Worm (Caenorhabditis elegans) whole organism, mixed stage, embryonic: ENCODE results near the gene F28A12.3.

Experiments
- blmp-1 ChIP-seq: fragments of 150-350 bp; optimal IDR thresholded peaks from 2 replicates; lab custom pipeline; 2014; ENCODE audit warnings: missing biosample characterization, missing genetic modification characterization
- ceh-43 ChIP-seq: fragments of 200-800 bp; sonication (Bioruptor generic); optimal IDR thresholded peaks from 2 replicates; lab custom pipeline; 2018; ENCODE audit warnings: mild to moderate bottlenecking, missing genetic modification characterization, moderate library complexity, missing compliant biosample characterization
- ceh-83 ChIP-seq: fragments of 200-800 bp; sonication (Bioruptor generic); optimal IDR thresholded peaks from 2 replicates; lab custom pipeline; 2018; ENCODE audit warnings: mild to moderate bottlenecking, missing genetic modification characterization, missing compliant biosample characterization
- ces-1 ChIP-seq: fragments of 150-350 bp; optimal IDR thresholded peaks from 2 replicates; lab custom pipeline; 2014; ENCODE audit warnings: missing biosample characterization, missing genetic modification reagents, missing genetic modification characterization
- elt-3 ChIP-seq: fragments of 150-350 bp; optimal IDR thresholded peaks from 2 replicates; lab custom pipeline; 2014; ENCODE audit warnings: missing biosample characterization, missing genetic modification characterization
- lin-13 ChIP-seq: fragments of 150-350 bp; optimal IDR thresholded peaks from 2 replicates; lab custom pipeline; 2014; ENCODE audit warnings: missing biosample characterization, missing genetic modification characterization
- lsy-2 ChIP-seq: fragments of 150-350 bp; optimal IDR thresholded peaks from 2 replicates; lab custom pipeline; 2014; ENCODE audit warnings: missing biosample characterization, missing genetic modification characterization
- mep-1 ChIP-seq: fragments of 150-350 bp; optimal IDR thresholded peaks from 2 replicates; lab custom pipeline; 2017; ENCODE audit warnings: missing biosample characterization, missing genetic modification reagents, missing genetic modification characterization, inconsistent platforms
- nhr-12 ChIP-seq: fragments of 150-350 bp; optimal IDR thresholded peaks from 2 replicates; lab custom pipeline; 2014; ENCODE audit warnings: missing biosample characterization, missing genetic modification characterization
- nhr-2 ChIP-seq: fragments of 150-350 bp; optimal IDR thresholded peaks from 2 replicates; lab custom pipeline; 2014; ENCODE audit warnings: missing biosample characterization, missing genetic modification characterization
- nhr-237 ChIP-seq: fragments of 150-350 bp; optimal IDR thresholded peaks from 2 replicates; lab custom pipeline; 2014; ENCODE audit warnings: missing biosample characterization, missing genetic modification characterization
- nhr-28 ChIP-seq: fragments of 150-350 bp; optimal IDR thresholded peaks from 2 replicates; lab custom pipeline; 2014; ENCODE audit warnings: missing biosample characterization, missing genetic modification characterization
- tbx-8 ChIP-seq: fragments of 200-800 bp; sonication (Bioruptor generic); optimal IDR thresholded peaks from 2 replicates; lab custom pipeline; 2018; ENCODE audit warnings: mild to moderate bottlenecking, missing genetic modification characterization, moderate library complexity, missing compliant biosample characterization
- unc-62 ChIP-seq: fragments of 150-350 bp; optimal IDR thresholded peaks from 2 replicates; lab custom pipeline; 2014; ENCODE audit warnings: missing biosample characterization, missing genetic modification reagents, missing genetic modification characterization

DNA sequence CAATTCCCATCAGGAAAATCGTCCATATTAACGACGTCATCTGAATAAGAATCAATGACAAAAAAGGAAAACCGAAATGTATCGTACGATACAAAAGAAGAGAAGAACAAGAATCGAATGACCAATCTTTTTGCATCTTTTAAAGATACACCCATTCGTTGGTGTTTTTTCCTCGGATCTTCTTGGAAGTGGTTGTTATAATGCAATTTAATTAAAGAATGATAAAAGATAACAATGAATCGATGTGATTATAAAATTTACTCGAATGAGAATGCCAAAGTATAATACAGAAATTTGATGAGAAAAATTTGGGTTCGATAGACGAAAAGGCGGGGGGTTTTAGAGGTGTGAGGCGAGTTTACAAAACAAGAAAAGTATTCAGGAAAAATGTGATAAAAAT lies 12.1 kb downstream of the F28A12.3 start, which contains the start of gene F41E6.12:
- TF ChIP-seq mep-1 (no peak), ceh-83 (GFP tag; lab: Kevin White, UChicago) (no peak), nhr-2 (tag; lab: Kevin White, UChicago) (no peak), blmp-1 (tag; lab: Kevin White, UChicago) (no peak), unc-62 (GFP tag; lab: Kevin White, UChicago) (no peak), nhr-12 (no peak), lsy-2 (tag; lab: Kevin White, UChicago) (no peak), elt-3 (tag; lab: Kevin White, UChicago) (no peak), lin-13 (tag; lab: Kevin White, UChicago) (no peak), nhr-237 (tag; lab: Kevin White, UChicago) (no peak), tbx-8 (GFP tag; lab: Kevin White, UChicago) (no peak), ceh-43 (GFP tag; lab: Kevin White, UChicago) (no peak), ces-1 (GFP tag; lab: Kevin White, UChicago) (no peak), nhr-28 (tag; lab: Kevin White, UChicago) (no peak)
